Worm (Caenorhabditis elegans) whole organism, L1 larva: Measurements from ENCODE around the gene mrpl-10.
"Not testable (repeated sequence)": the region's sequence is repeated elsewhere in the genome, so short reads cannot be mapped to it uniquely, and the experiment has no call there.

Experiments
- alr-1 ChIP-seq: fragments of 200-800 bp; sonication (Bioruptor generic); optimal IDR thresholded peaks from 2 replicates; lab custom pipeline; 2018; ENCODE audit warnings: borderline replicate concordance, mild to moderate bottlenecking, missing genetic modification characterization, missing compliant biosample characterization
- ceh-82 ChIP-seq, 3 experiments: fragments of 150-350 bp in 1 of 3; sonication (generic microtip) in 2 of 3; optimal IDR thresholded peaks; 2 replicates each; lab custom pipeline; 2014 to 2017; ENCODE audit warnings: missing biosample characterization in 3 of 3, missing genetic modification characterization in 3 of 3
- efl-1 ChIP-seq, 4 experiments: fragments of 150-350 bp; optimal IDR thresholded peaks in 3 of 4; peaks in 1 of 4; 1 replicate in 1 of 4; 2 replicates in 3 of 4; lab custom pipeline; 2014; ENCODE audit warnings: missing biosample characterization in 2 of 4, missing genetic modification characterization in 2 of 4, missing genetic modification reagents in 2 of 4
- lin-14 ChIP-seq: fragments of 200-800 bp; sonication (Bioruptor generic); optimal IDR thresholded peaks from 2 replicates; lab custom pipeline; 2018; ENCODE audit warnings: mild to moderate bottlenecking, missing genetic modification characterization, moderate library complexity, missing compliant biosample characterization
- nhr-11 ChIP-seq: fragments of 150-350 bp; optimal IDR thresholded peaks from 2 replicates; lab custom pipeline; 2014; ENCODE audit warnings: missing biosample characterization, missing genetic modification characterization
- nhr-90 ChIP-seq: sonication (generic microtip); optimal IDR thresholded peaks from 2 replicates; lab custom pipeline; 2016; ENCODE audit warnings: mild to moderate bottlenecking, missing genetic modification characterization, missing compliant biosample characterization; ENCODE audit not compliant: poor library complexity
- snpc-4 ChIP-seq: fragments of 150-350 bp; optimal IDR thresholded peaks from 2 replicates; lab custom pipeline; 2014; ENCODE audit warnings: missing biosample characterization, missing genetic modification characterization
- sox-4 ChIP-seq: sonication (generic microtip); optimal IDR thresholded peaks from 2 replicates; lab custom pipeline; 2016; ENCODE audit warnings: missing genetic modification characterization, missing compliant biosample characterization
- unc-86 ChIP-seq: sonication (generic microtip); optimal IDR thresholded peaks from 2 replicates; lab custom pipeline; 2016; ENCODE audit warnings: missing genetic modification characterization, missing compliant biosample characterization
- vab-15 ChIP-seq: sonication (generic microtip); optimal IDR thresholded peaks from 2 replicates; lab custom pipeline; 2017; ENCODE audit warnings: missing genotype, mild to moderate bottlenecking, missing genetic modification characterization, missing compliant biosample characterization

ce11 chrII:8285837-8286236 lies 7.5 kb upstream of the mrpl-10 start:
- not testable (repeated sequence) for TF ChIP-seq alr-1 (tag; lab: Kevin White, UChicago); sox-4 (tag; lab: Kevin White, UChicago); lin-14 (GFP tag; lab: Kevin White, UChicago); unc-86; snpc-4 (tag; lab: Kevin White, UChicago); vab-15 (tag; lab: Kevin White, UChicago); nhr-90 (tag; lab: Kevin White, UChicago); ceh-82 (tag; optimal IDR thresholded peaks at IDR 0.05; lab: Kevin White, UChicago); efl-1 (optimal IDR thresholded peaks at IDR 0.05; lab: Kevin White, UChicago); efl-1 (GFP tag; optimal IDR thresholded peaks at IDR 0.05 in 1 of 2; lab: Kevin White, UChicago); nhr-11 (tag; lab: Kevin White, UChicago)
